Fruit fly (Drosophila melanogaster) whole organism, wandering third instar larva: ENCODE data around the gene CG14424.

Source experiments
- Abd-B ChIP-seq: fragments of >200 bp; optimal IDR thresholded peaks from 2 replicates; lab custom pipeline; 2017; ENCODE audit warnings: missing biosample characterization, missing genetic modification characterization
- CG32264 ChIP-seq: fragments of 200-800 bp; sonication (Bioruptor generic); optimal IDR thresholded peaks from 2 replicates; lab custom pipeline; 2016; ENCODE audit warnings: missing biosample characterization, missing genetic modification characterization
- CG9705 ChIP-seq: fragments of 200-800 bp; sonication (Bioruptor generic); optimal IDR thresholded peaks from 2 replicates; lab custom pipeline; 2018; ENCODE audit warnings: missing biosample characterization, mild to moderate bottlenecking, missing genetic modification characterization
- CrebA ChIP-seq: fragments of 200-800 bp; sonication (Bioruptor generic); optimal IDR thresholded peaks from 2 replicates; lab custom pipeline; 2016; ENCODE audit warnings: missing biosample characterization, mild to moderate bottlenecking, missing genetic modification characterization, borderline replicate concordance
- Dfd ChIP-seq: fragments of >200 bp; optimal IDR thresholded peaks from 2 replicates; lab custom pipeline; 2017; ENCODE audit warnings: missing biosample characterization, missing genetic modification characterization
- GATAd ChIP-seq: sonication (Bioruptor generic); optimal IDR thresholded peaks from 2 replicates; lab custom pipeline; 2016; ENCODE audit warnings: missing biosample characterization, missing genetic modification characterization
- HLH106 ChIP-seq: fragments of 200-800 bp; optimal IDR thresholded peaks from 3 replicates; lab custom pipeline; 2019; ENCODE audit warnings: missing biosample characterization, mild to moderate bottlenecking, missing genetic modification characterization, moderate library complexity
- Hnf4 ChIP-seq: fragments of 200-800 bp; sonication (Bioruptor generic); optimal IDR thresholded peaks from 2 replicates; lab custom pipeline; 2016; ENCODE audit warnings: missing biosample characterization, mild to moderate bottlenecking, missing genetic modification characterization
- Hr83 ChIP-seq: fragments of 200-300 bp; sonication (Bioruptor generic); optimal IDR thresholded peaks from 2 replicates; lab custom pipeline; 2016; ENCODE audit warnings: missing biosample characterization, mild to moderate bottlenecking, missing genetic modification characterization, moderate library complexity; ENCODE audit not compliant: poor library complexity, severe bottlenecking
- Jra ChIP-seq: sonication (Bioruptor generic); optimal IDR thresholded peaks from 2 replicates; lab custom pipeline; 2016; ENCODE audit warnings: missing biosample characterization, missing genetic modification characterization
- Mio ChIP-seq: sonication (Bioruptor generic); optimal IDR thresholded peaks from 2 replicates; lab custom pipeline; 2016; ENCODE audit warnings: missing biosample characterization, missing genetic modification characterization
- Myc ChIP-seq: fragments of >200 bp; optimal IDR thresholded peaks from 2 replicates; lab custom pipeline; 2017
- Rel ChIP-seq, 2 experiments: fragments of 200-800 bp; sonication (Bioruptor generic) in 1 of 2; optimal IDR thresholded peaks; 2 replicates in 1 of 2; 3 replicates in 1 of 2; lab custom pipeline; 2016 to 2019; ENCODE audit warnings: mild to moderate bottlenecking in 2 of 2, missing biosample characterization in 2 of 2, missing genetic modification characterization in 2 of 2, moderate library complexity in 1 of 2
- Sp1 ChIP-seq: fragments of 200-800 bp; sonication (Bioruptor generic); optimal IDR thresholded peaks from 3 replicates; lab custom pipeline; 2019; ENCODE audit warnings: missing biosample characterization, mild to moderate bottlenecking, missing genetic modification characterization, moderate library complexity
- Vsx2 ChIP-seq: fragments of 200-300, 225-300 bp; sonication (Bioruptor generic); optimal IDR thresholded peaks from 2 replicates; lab custom pipeline; 2018; ENCODE audit warnings: missing biosample characterization, missing genetic modification characterization; ENCODE audit not compliant: partially characterized antibody
- brk ChIP-seq: fragments of 200-800 bp; sonication (Bioruptor generic); optimal IDR thresholded peaks from 2 replicates; lab custom pipeline; 2016; ENCODE audit warnings: missing biosample characterization, mild to moderate bottlenecking, missing genetic modification characterization
- dl ChIP-seq, 2 experiments: fragments of 175-275, 200-275 bp in 1 of 2; fragments of 200-275 bp in 1 of 2; sonication (Bioruptor generic); optimal IDR thresholded peaks; lab custom pipeline; 2018; ENCODE audit warnings: mild to moderate bottlenecking in 2 of 2, missing biosample characterization in 2 of 2, missing genetic modification characterization in 2 of 2, moderate library complexity in 2 of 2; ENCODE audit not compliant: partially characterized antibody in 2 of 2, insufficient read depth in 1 of 2
- dmrt93B ChIP-seq: fragments of 200-800 bp; sonication (Bioruptor generic); optimal IDR thresholded peaks from 2 replicates; lab custom pipeline; 2018; ENCODE audit warnings: missing biosample characterization, mild to moderate bottlenecking, missing genetic modification characterization
- dsf ChIP-seq: sonication (Bioruptor generic); optimal IDR thresholded peaks from 2 replicates; lab custom pipeline; 2016; ENCODE audit warnings: missing biosample characterization, missing genetic modification characterization, borderline replicate concordance
- ey ChIP-seq: fragments of 200-800 bp; sonication (Bioruptor generic); optimal IDR thresholded peaks from 2 replicates; lab custom pipeline; 2016; ENCODE audit warnings: missing biosample characterization, missing genetic modification characterization
- foxo ChIP-seq, 2 experiments: fragments of 200-800 bp; sonication (Bioruptor generic); optimal IDR thresholded peaks; 2 replicates in 1 of 2; 3 replicates in 1 of 2; lab custom pipeline; 2016 to 2017; ENCODE audit warnings: missing biosample characterization in 2 of 2, missing genetic modification characterization in 2 of 2
- fru ChIP-seq: fragments of 200-800 bp; sonication (Bioruptor generic); optimal IDR thresholded peaks from 3 replicates; lab custom pipeline; 2016; ENCODE audit warnings: missing biosample characterization, mild to moderate bottlenecking, missing genetic modification characterization
- h ChIP-seq: fragments of 200-800 bp; sonication (Bioruptor generic); optimal IDR thresholded peaks from 3 replicates; lab custom pipeline; 2016; ENCODE audit warnings: missing biosample characterization, mild to moderate bottlenecking, missing genetic modification characterization
- jim ChIP-seq: fragments of 175-275, 200-325 bp; sonication (Bioruptor generic); optimal IDR thresholded peaks from 2 replicates; lab custom pipeline; 2016; ENCODE audit warnings: missing biosample characterization, mild to moderate bottlenecking, missing genetic modification characterization
- lola ChIP-seq: fragments of >200 bp; optimal IDR thresholded peaks from 2 replicates; lab custom pipeline; 2017; ENCODE audit warnings: missing biosample characterization, missing genetic modification characterization
- pan ChIP-seq: fragments of >200 bp; optimal IDR thresholded peaks from 2 replicates; lab custom pipeline; 2017
- psq ChIP-seq: fragments of 200-800 bp; sonication (Bioruptor generic); optimal IDR thresholded peaks from 3 replicates; lab custom pipeline; 2017; ENCODE audit warnings: missing biosample characterization, mild to moderate bottlenecking, missing genetic modification characterization, moderate library complexity
- rgr ChIP-seq: fragments of 200-800 bp; sonication (Bioruptor generic); optimal IDR thresholded peaks from 3 replicates; lab custom pipeline; 2016; ENCODE audit warnings: missing biosample characterization, mild to moderate bottlenecking, missing genetic modification characterization
- sv ChIP-seq: fragments of 200-800 bp; sonication (Bioruptor generic); optimal IDR thresholded peaks from 3 replicates; lab custom pipeline; 2016; ENCODE audit warnings: missing biosample characterization, missing genetic modification characterization
- tai ChIP-seq: sonication (Bioruptor generic); optimal IDR thresholded peaks from 2 replicates; lab custom pipeline; 2016; ENCODE audit warnings: missing biosample characterization, missing genetic modification characterization
- usp ChIP-seq: fragments of >200 bp; optimal IDR thresholded peaks from 2 replicates; lab custom pipeline; 2017; ENCODE audit warnings: missing biosample characterization, missing genetic modification characterization
- woc ChIP-seq: sonication (Bioruptor generic); optimal IDR thresholded peaks from 2 replicates; lab custom pipeline; 2016; ENCODE audit warnings: missing biosample characterization, mild to moderate bottlenecking, missing genetic modification characterization

Gene CG14424

DNA sequence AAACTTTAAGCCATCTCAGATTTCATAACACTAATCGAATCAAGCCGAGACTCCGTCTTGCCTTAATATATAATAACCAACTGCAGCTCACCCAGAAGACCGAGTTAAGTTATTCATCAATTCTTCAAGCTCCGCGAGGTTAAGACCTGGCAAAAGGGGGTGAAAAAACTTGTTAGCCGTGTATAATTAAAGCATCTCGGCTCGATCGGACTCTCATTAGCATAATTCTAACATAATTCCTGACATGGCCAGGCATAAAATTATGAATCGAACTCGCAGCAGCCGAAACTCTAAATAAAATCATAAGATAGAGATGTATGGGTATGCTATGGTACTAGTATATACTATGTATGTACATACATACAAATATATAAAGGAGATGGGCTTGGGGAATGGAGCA, 36.1 kb upstream of the CG14424 start:
- no peak for TF ChIP-seq Myc (lab: Kevin White, UChicago)
- TF ChIP-seq Sp1 (GFP tag; lab: Kevin White, UChicago): no peak
- TF ChIP-seq GATAd (GFP tag; lab: Kevin White, UChicago): no peak
- TF ChIP-seq HLH106 (tag; lab: Kevin White, UChicago): no peak
- no peak for TF ChIP-seq Mio (GFP tag; lab: Kevin White, UChicago)
- no peak for TF ChIP-seq foxo (GFP tag; optimal IDR thresholded peaks at IDR 0.05; lab: Kevin White, UChicago)
- TF ChIP-seq woc (GFP tag; lab: Kevin White, UChicago): no peak
- TF ChIP-seq dsf (GFP tag; lab: Kevin White, UChicago): no peak
- TF ChIP-seq brk (GFP tag; lab: Kevin White, UChicago): no peak
- TF ChIP-seq tai (GFP tag; lab: Kevin White, UChicago): no peak
- no peak for TF ChIP-seq Abd-B
- TF ChIP-seq Rel (GFP tag; optimal IDR thresholded peaks at IDR 0.05; lab: Kevin White, UChicago): no peak
- no peak for TF ChIP-seq Rel (tag; optimal IDR thresholded peaks at IDR 0.05; lab: Kevin White, UChicago)
- TF ChIP-seq sv (GFP tag; lab: Kevin White, UChicago): no peak
- no peak for TF ChIP-seq lola
- TF ChIP-seq rgr (GFP tag; lab: Kevin White, UChicago): no peak
- TF ChIP-seq pan: no peak
- no peak for TF ChIP-seq Dfd (GFP tag; lab: Kevin White, UChicago)

DNA sequence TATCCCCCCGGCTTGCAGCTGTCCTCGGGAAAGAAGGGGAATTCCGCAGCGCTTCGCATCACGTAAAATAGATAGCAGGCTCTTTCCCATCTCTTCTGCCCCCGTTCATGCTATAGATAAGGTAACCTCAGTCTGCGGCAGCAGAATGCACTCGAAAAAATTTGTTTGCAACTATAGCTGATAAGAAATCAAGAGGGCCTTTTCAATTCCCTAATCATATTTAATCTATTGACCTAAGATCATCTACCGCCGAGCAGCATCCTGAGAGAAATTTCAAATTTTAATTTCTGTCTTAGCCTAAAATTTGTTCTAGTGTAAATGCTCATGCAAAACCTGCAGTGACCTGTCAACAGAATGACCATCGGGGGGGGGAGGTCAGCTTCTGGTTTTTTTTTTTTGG, 29.6 kb upstream of the CG14424 start:
- TF ChIP-seq fru (GFP tag; lab: Kevin White, UChicago) (peak; percentile 5), ey (no peak)

DNA sequence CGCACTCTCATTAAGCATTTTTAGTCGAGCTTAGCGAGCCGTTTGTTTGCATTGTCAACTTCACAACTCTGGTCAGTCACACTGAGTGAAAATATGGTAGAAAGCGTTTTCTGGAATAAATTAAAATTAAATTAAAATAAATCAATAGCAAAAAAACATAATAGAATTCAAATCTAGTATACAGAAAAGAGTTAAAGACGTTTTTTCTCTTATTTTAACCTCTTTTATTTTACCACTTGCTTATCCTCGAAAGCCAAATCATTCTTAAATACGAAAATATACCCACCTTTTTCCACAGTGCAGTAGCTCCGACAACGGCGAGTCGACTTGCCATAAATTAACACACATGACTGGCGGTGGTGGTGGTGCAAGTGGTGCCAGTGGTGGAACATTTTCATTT, 24.6 kb upstream of the CG14424 start:
- TF ChIP-seq dl (GFP tag; optimal IDR thresholded peaks at IDR 0.05; lab: Kevin White, UChicago; ENCODE audit: insufficient read depth in 1 of 2, partially characterized antibody in 2 of 2): no peak
- TF ChIP-seq ey: no peak
- TF ChIP-seq dmrt93B (GFP tag; lab: Kevin White, UChicago): no peak
- TF ChIP-seq Hr83: no peak
- TF ChIP-seq GATAd (GFP tag; lab: Kevin White, UChicago): no peak
- TF ChIP-seq h (GFP tag; lab: Kevin White, UChicago): peak; percentile 29
- no peak for TF ChIP-seq Mio (GFP tag; lab: Kevin White, UChicago)
- peak; percentile 28 for TF ChIP-seq rgr (GFP tag; lab: Kevin White, UChicago)
- TF ChIP-seq fru (GFP tag; lab: Kevin White, UChicago): peak; percentile 39
- TF ChIP-seq sv (GFP tag; lab: Kevin White, UChicago): no peak
- peak; percentile 21 for TF ChIP-seq HLH106 (tag; lab: Kevin White, UChicago)
- peak; percentile 19 for TF ChIP-seq Sp1 (GFP tag; lab: Kevin White, UChicago)
- TF ChIP-seq psq (GFP tag; lab: Kevin White, UChicago): peak; percentile 30
- peak in 1 of 2 experiments; percentile 48 for TF ChIP-seq foxo (GFP tag; optimal IDR thresholded peaks at IDR 0.05; lab: Kevin White, UChicago)
- TF ChIP-seq Hnf4 (GFP tag; lab: Kevin White, UChicago): no peak
- TF ChIP-seq, all 38 proteins: peak for 7

dm6 chrX:2949114-2949513, 22.1 kb upstream of the CG14424 start:
- TF ChIP-seq Myc (lab: Kevin White, UChicago) (peak; percentile 62), Abd-B (no peak)

dm6 chrX:2947545-2948072, 20.6 kb upstream of the CG14424 start, which contains the start of gene CG3603:
Gene CG3603, plus strand, starts transcription at chrX:2948034.
- TF ChIP-seq CG9705 (GFP tag; lab: Kevin White, UChicago) (peak; percentile 42), rgr (GFP tag; lab: Kevin White, UChicago) (peak; percentile 53), Rel (GFP tag; optimal IDR thresholded peaks at IDR 0.05; lab: Kevin White, UChicago) (peak; percentile 44), Rel (tag; optimal IDR thresholded peaks at IDR 0.05; lab: Kevin White, UChicago) (no peak), tai (GFP tag; lab: Kevin White, UChicago) (no peak), CrebA (GFP tag; lab: Kevin White, UChicago) (peak; percentile 86), jim (GFP tag; lab: Kevin White, UChicago) (no peak), dl (GFP tag; optimal IDR thresholded peaks at IDR 0.05; lab: Kevin White, UChicago; ENCODE audit: insufficient read depth in 1 of 2, partially characterized antibody in 2 of 2) (no peak), Vsx2 (no peak), brk (GFP tag; lab: Kevin White, UChicago) (peak; percentile 20), Jra (GFP tag; lab: Kevin White, UChicago) (no peak), HLH106 (tag; lab: Kevin White, UChicago) (peak; percentile 18), Abd-B (no peak), Hnf4 (GFP tag; lab: Kevin White, UChicago) (peak; percentile 96), Sp1 (GFP tag; lab: Kevin White, UChicago) (peak; percentile 50), usp (GFP tag; lab: Kevin White, UChicago) (no peak), GATAd (GFP tag; lab: Kevin White, UChicago) (no peak), Myc (lab: Kevin White, UChicago) (peak; percentile 38), h (GFP tag; lab: Kevin White, UChicago) (peak; percentile 29), dsf (GFP tag; lab: Kevin White, UChicago) (no peak), dmrt93B (GFP tag; lab: Kevin White, UChicago) (peak; percentile 49), ey (no peak), woc (GFP tag; lab: Kevin White, UChicago) (no peak), CG32264 (GFP tag; lab: Kevin White, UChicago) (no peak), fru (GFP tag; lab: Kevin White, UChicago) (peak; percentile 31), foxo (GFP tag; optimal IDR thresholded peaks at IDR 0.05; lab: Kevin White, UChicago) (peak in 1 of 2 experiments; percentile 11), psq (GFP tag; lab: Kevin White, UChicago) (no peak)
- TF ChIP-seq, all 38 proteins: peak for 13
